Fruit fly (Drosophila melanogaster): Measurements from ENCODE around the gene mor.

mor gene

dm6 chr3R:16004015-16004414 is 31.3 kb upstream of the mor start (continued):
- TF ChIP-seq crc (GFP tag; optimal IDR thresholded peaks at IDR 0.05) (no peak), CG1792 (GFP tag; optimal IDR thresholded peaks at IDR 0.05) (no peak), CG6791 (GFP tag; IDR thresholded peaks at IDR 0.05; ENCODE audit: partially characterized antibody) (peak; percentile 83), Sin3A (optimal IDR thresholded peaks at IDR 0.05) (no peak), Side (GFP tag; optimal IDR thresholded peaks at IDR 0.05) (no peak), CTCF (GFP tag; optimal IDR thresholded peaks at IDR 0.05) (peak; percentile 77), Spps (tag; optimal IDR thresholded peaks at IDR 0.05) (no peak), bowl (GFP tag; IDR thresholded peaks at IDR 0.05) (no peak), unpg (GFP tag; optimal IDR thresholded peaks at IDR 0.05) (no peak), CG2199 (GFP tag; IDR thresholded peaks at IDR 0.05) (peak; percentile 81), kay (GFP tag; optimal IDR thresholded peaks at IDR 0.05) (no peak), H2.0 (GFP tag; IDR thresholded peaks at IDR 0.05) (no peak), CG12744 (GFP tag; optimal IDR thresholded peaks at IDR 0.05) (peak; percentile 65), CG2129 (GFP tag; IDR thresholded peaks at IDR 0.05; ENCODE audit: partially characterized antibody) (no peak), CG13287 (GFP tag; IDR thresholded peaks at IDR 0.05; ENCODE audit: partially characterized antibody) (peak; percentile 93), chinmo (GFP tag; IDR thresholded peaks at IDR 0.05; ENCODE audit: partially characterized antibody) (peak; percentile 43; the same call in 2 of the 4 replicates), CG4328 (GFP tag; optimal IDR thresholded peaks at IDR 0.05) (no peak), hb (GFP tag; IDR thresholded peaks at IDR 0.05; ENCODE audit: partially characterized antibody) (no peak), Rfx (GFP tag; IDR thresholded peaks at IDR 0.05) (no peak), NK7.1 (GFP tag; optimal IDR thresholded peaks at IDR 0.05) (no peak), Dbx (GFP tag; IDR thresholded peaks at IDR 0.05) (0 out of 3 replicates have a peak, but pooled peaks have one; percentile 26), jumu (GFP tag; optimal IDR thresholded peaks at IDR 0.05) (no peak), HmgZ (tag; optimal IDR thresholded peaks at IDR 0.05) (peak; percentile 40), sr (GFP tag; IDR thresholded peaks at IDR 0.05) (no peak), Optix (GFP tag; IDR thresholded peaks at IDR 0.05) (no peak), CG9817 (tag; optimal IDR thresholded peaks at IDR 0.05) (no peak), Hr39 (optimal IDR thresholded peaks at IDR 0.05) (no peak), CG3065 (GFP tag; optimal IDR thresholded peaks at IDR 0.05) (no peak), Aef1 (GFP tag; IDR thresholded peaks at IDR 0.05) (no peak), CG4854 (GFP tag; optimal IDR thresholded peaks at IDR 0.05) (no peak), Adf1 (GFP tag; IDR thresholded peaks at IDR 0.05) (no peak), pho (GFP tag; optimal IDR thresholded peaks at IDR 0.05) (no peak), ATbp (GFP tag; optimal IDR thresholded peaks at IDR 0.05) (no peak), abd-A (tag; optimal IDR thresholded peaks at IDR 0.05) (no peak), ftz-f1 (GFP tag; optimal IDR thresholded peaks at IDR 0.05) (peak; percentile 32), gsb-n (tag; optimal IDR thresholded peaks at IDR 0.05) (no peak), slou (GFP tag; optimal IDR thresholded peaks at IDR 0.05) (no peak), fd3F (GFP tag; optimal IDR thresholded peaks at IDR 0.05) (no peak), ewg (GFP tag; optimal IDR thresholded peaks at IDR 0.05) (no peak), chif (GFP tag; optimal IDR thresholded peaks at IDR 0.05) (peak in 1 of 2 experiments; percentile 47), Xrp1 (GFP tag; IDR thresholded peaks at IDR 0.05) (peak; percentile 67), ro (GFP tag; IDR thresholded peaks at IDR 0.05) (no peak), CG7372 (GFP tag; IDR thresholded peaks at IDR 0.05) (peak; percentile 92), Doc3 (GFP tag; IDR thresholded peaks at IDR 0.05; ENCODE audit: partially characterized antibody) (peak; percentile 43; the same call in 1 of the 3 replicates), Myb (GFP tag; optimal IDR thresholded peaks at IDR 0.05) (peak; percentile 62), z (GFP tag; IDR thresholded peaks at IDR 0.05) (no peak), D (optimal IDR thresholded peaks at IDR 0.05) (no peak), D (GFP tag; optimal IDR thresholded peaks at IDR 0.05) (no peak), CG7357 (GFP tag; IDR thresholded peaks at IDR 0.05) (no peak), CG17361 (GFP tag; IDR thresholded peaks at IDR 0.05) (0 out of 3 replicates have a peak, but pooled peaks have one; percentile 20), seq (GFP tag; IDR thresholded peaks at IDR 0.05) (no peak), sens (GFP tag) (peak; percentile 76), ato (GFP tag; IDR thresholded peaks at IDR 0.05; ENCODE audit: partially characterized antibody) (peak; percentile 70), Sox102F (GFP tag; optimal IDR thresholded peaks at IDR 0.05) (no peak)

Measured in whole organism, embryonic.